Worm (Caenorhabditis elegans) whole organism, young adult: ENCODE results near the gene tag-329.

Experiments
- B0336.3 ChIP-seq: fragments of 200-800 bp; sonication (Bioruptor generic); IDR thresholded peaks from 2 replicates; pipeline ENCODE4 v1.3.6; 2022; ENCODE audit warnings: missing genetic modification characterization, missing compliant biosample characterization
- C17E4.6 ChIP-seq: fragments of 200-800 bp; sonication (Bioruptor generic); IDR thresholded peaks from 2 replicates; pipeline ENCODE4 v1.3.6; 2022; ENCODE audit warnings: missing genetic modification reagents, missing genetic modification characterization, missing compliant biosample characterization
- F22D6.2 ChIP-seq: sonication (generic microtip); optimal IDR thresholded peaks from 2 replicates; lab custom pipeline; 2016; ENCODE audit warnings: mild to moderate bottlenecking, missing genetic modification characterization, missing compliant biosample characterization
- F33H1.4 ChIP-seq: fragments of 200-800 bp; sonication (Bioruptor generic); IDR thresholded peaks from 2 replicates; pipeline ENCODE4 v1.3.6; 2022; ENCODE audit warnings: missing genetic modification reagents, missing genetic modification characterization, missing compliant biosample characterization
- F49E8.2 ChIP-seq: sonication (generic microtip); optimal IDR thresholded peaks from 3 replicates; lab custom pipeline; 2017; ENCODE audit warnings: missing genetic modification characterization, mild to moderate bottlenecking, missing compliant biosample characterization, antibody characterized with exemption, moderate library complexity; ENCODE audit not compliant: insufficient read depth
- F52B5.7 ChIP-seq: sonication (generic microtip); optimal IDR thresholded peaks from 2 replicates; lab custom pipeline; 2016; ENCODE audit warnings: mild to moderate bottlenecking, missing genetic modification characterization, missing compliant biosample characterization
- K11D2.4 ChIP-seq: fragments of 200-800 bp; sonication (Bioruptor generic); IDR thresholded peaks from 2 replicates; pipeline ENCODE4 v1.3.6; 2022; ENCODE audit warnings: missing genetic modification reagents, missing genetic modification characterization, missing compliant biosample characterization
- K12H6.12 ChIP-seq: fragments of 200-800 bp; sonication (Bioruptor generic); optimal IDR thresholded peaks from 2 replicates; lab custom pipeline; 2018; ENCODE audit warnings: mild to moderate bottlenecking, missing genetic modification characterization, missing compliant biosample characterization
- Y53G8AR.9 ChIP-seq: fragments of 200-800 bp; sonication (Bioruptor generic); conservative IDR thresholded peaks from 2 replicates; pipeline ENCODE4 v1.3.6; 2022; ENCODE audit warnings: missing genetic modification reagents, missing genetic modification characterization, missing compliant biosample characterization
- Y79H2A.3 ChIP-seq: fragments of 200-800 bp; sonication (Bioruptor generic); conservative IDR thresholded peaks from 2 replicates; pipeline ENCODE4 v1.3.6; 2022; ENCODE audit warnings: missing genetic modification reagents, missing genetic modification characterization, missing compliant biosample characterization
- akir-1 ChIP-seq: fragments of 200-800 bp; sonication (Bioruptor generic); optimal IDR thresholded peaks from 2 replicates; lab custom pipeline; 2018; ENCODE audit warnings: mild to moderate bottlenecking, missing genetic modification characterization, moderate library complexity, missing compliant biosample characterization
- aptf-3 ChIP-seq: fragments of 200-800 bp; sonication (Bioruptor generic); IDR thresholded peaks from 2 replicates; pipeline ENCODE4 v1.3.6; 2022; ENCODE audit warnings: missing genetic modification characterization, missing compliant biosample characterization
- atf-7 ChIP-seq: sonication (generic microtip); optimal IDR thresholded peaks from 2 replicates; lab custom pipeline; 2017; ENCODE audit warnings: mild to moderate bottlenecking, missing genetic modification characterization, missing compliant biosample characterization
- athp-1 ChIP-seq: sonication (generic microtip); optimal IDR thresholded peaks from 2 replicates; lab custom pipeline; 2017; ENCODE audit warnings: mild to moderate bottlenecking, missing genetic modification characterization, missing compliant biosample characterization
- bed-2 ChIP-seq: fragments of 200-800 bp; sonication (Bioruptor generic); IDR thresholded peaks from 2 replicates; pipeline ENCODE4 v1.3.6; 2022; ENCODE audit warnings: missing genetic modification reagents, missing genetic modification characterization, missing compliant biosample characterization
- ceh-100 ChIP-seq: fragments of 200-800 bp; sonication (Bioruptor generic); IDR thresholded peaks from 2 replicates; pipeline ENCODE4 v1.3.6; 2022; ENCODE audit warnings: missing genetic modification reagents, missing genetic modification characterization, missing compliant biosample characterization
- ceh-58 ChIP-seq: fragments of 200-800 bp; sonication (Bioruptor generic); IDR thresholded peaks from 2 replicates; pipeline ENCODE4 v1.3.6; 2022; ENCODE audit warnings: missing genetic modification characterization, missing compliant biosample characterization
- ceh-91 ChIP-seq: fragments of 200-800 bp; sonication (Bioruptor generic); IDR thresholded peaks from 2 replicates; pipeline ENCODE4 v1.3.6; 2022; ENCODE audit warnings: missing genetic modification reagents, missing genetic modification characterization, missing compliant biosample characterization
- chd-7 ChIP-seq: sonication (generic microtip); optimal IDR thresholded peaks from 2 replicates; lab custom pipeline; 2016; ENCODE audit warnings: mild to moderate bottlenecking, missing genetic modification characterization, moderate library complexity, missing compliant biosample characterization
- egl-18 ChIP-seq: fragments of 200-800 bp; sonication (Bioruptor generic); IDR thresholded peaks from 2 replicates; pipeline ENCODE4 v1.3.6; 2022; ENCODE audit warnings: missing genetic modification reagents, missing genetic modification characterization, missing compliant biosample characterization
- egl-44 ChIP-seq: fragments of 200-800 bp; sonication (Bioruptor generic); IDR thresholded peaks from 2 replicates; pipeline ENCODE4 v1.3.6; 2022; ENCODE audit warnings: missing genetic modification reagents, missing genetic modification characterization, missing compliant biosample characterization
- ekl-4 ChIP-seq: fragments of 200-800 bp; sonication (Bioruptor generic); IDR thresholded peaks from 2 replicates; pipeline ENCODE4 v1.3.6; 2022; ENCODE audit warnings: missing genetic modification reagents, missing genetic modification characterization, missing compliant biosample characterization
- ets-4 ChIP-seq: fragments of 200-800 bp; sonication (Bioruptor generic); optimal IDR thresholded peaks from 2 replicates; lab custom pipeline; 2018; ENCODE audit warnings: mild to moderate bottlenecking, missing genetic modification characterization, missing compliant biosample characterization
- hrde-1 ChIP-seq: sonication (generic microtip); optimal IDR thresholded peaks from 2 replicates; lab custom pipeline; 2016; ENCODE audit warnings: missing genetic modification characterization, mild to moderate bottlenecking, missing compliant biosample characterization, moderate library complexity, missing genotype, missing genetic modification reagents, borderline replicate concordance
- lag-1 ChIP-seq: fragments of 200-800 bp; sonication (Bioruptor generic); IDR thresholded peaks from 2 replicates; pipeline ENCODE4 v1.3.6; 2022; ENCODE audit warnings: missing genetic modification reagents, missing genetic modification characterization, missing compliant biosample characterization
- let-526 ChIP-seq: fragments of 200-800 bp; sonication (Bioruptor generic); IDR thresholded peaks from 2 replicates; pipeline ENCODE4 v1.3.6; 2022; ENCODE audit warnings: missing genetic modification reagents, missing genetic modification characterization, missing compliant biosample characterization
- let-607 ChIP-seq, 2 experiments: fragments of 200-800 bp in 1 of 2; sonication (Bioruptor generic) in 1 of 2; sonication (generic microtip) in 1 of 2; optimal IDR thresholded peaks; 2 replicates each; lab custom pipeline; 2016 to 2018; ENCODE audit warnings: mild to moderate bottlenecking in 2 of 2, missing compliant biosample characterization in 2 of 2, missing genetic modification characterization in 2 of 2, moderate library complexity in 2 of 2, missing genotype in 1 of 2
- lin-35 ChIP-seq, 3 experiments: fragments of 150-350 bp in 2 of 3; sonication (generic microtip) in 1 of 3; optimal IDR thresholded peaks; 2 replicates each; lab custom pipeline; 2014 to 2018; ENCODE audit warnings: missing biosample characterization in 3 of 3, missing genetic modification characterization in 3 of 3, missing genetic modification reagents in 3 of 3
- lin-40 ChIP-seq: sonication (generic microtip); optimal IDR thresholded peaks from 2 replicates; lab custom pipeline; 2016; ENCODE audit warnings: missing genetic modification characterization, mild to moderate bottlenecking, missing compliant biosample characterization, missing genotype, missing genetic modification reagents
- lsl-1 ChIP-seq: fragments of 200-800 bp; sonication (Bioruptor generic); optimal IDR thresholded peaks from 2 replicates; lab custom pipeline; 2018; ENCODE audit warnings: mild to moderate bottlenecking, missing genetic modification characterization, moderate library complexity, missing compliant biosample characterization
- mxl-1 ChIP-seq: sonication (generic microtip); optimal IDR thresholded peaks from 2 replicates; lab custom pipeline; 2016; ENCODE audit warnings: missing genetic modification characterization, missing compliant biosample characterization
- nhr-120 ChIP-seq: fragments of 200-800 bp; sonication (Bioruptor generic); IDR thresholded peaks from 2 replicates; pipeline ENCODE4 v1.3.6; 2022; ENCODE audit warnings: missing genetic modification characterization, missing compliant biosample characterization
- rec-8 ChIP-seq, 2 experiments: sonication (generic microtip); optimal IDR thresholded peaks; 2 replicates each; lab custom pipeline; 2016; ENCODE audit warnings: mild to moderate bottlenecking in 2 of 2, missing genetic modification characterization in 2 of 2, missing genetic modification reagents in 2 of 2, missing genotype in 2 of 2, missing biosample characterization in 1 of 2, missing compliant biosample characterization in 1 of 2, moderate library complexity in 1 of 2
- rpc-1 ChIP-seq, 2 experiments: fragments of 150-350 bp in 1 of 2; sonication (generic microtip) in 1 of 2; optimal IDR thresholded peaks; 2 replicates each; lab custom pipeline; 2014 to 2018; ENCODE audit warnings: missing biosample characterization in 1 of 2, missing genetic modification characterization in 1 of 2, missing genetic modification reagents in 1 of 2, missing genotype in 1 of 2
- snpc-4 ChIP-seq, 5 experiments: fragments of 150-350 bp in 1 of 5; sonication (generic microtip) in 4 of 5; optimal IDR thresholded peaks; 2 replicates each; lab custom pipeline; 2014 to 2018; ENCODE audit warnings: missing genetic modification characterization in 5 of 5, missing biosample characterization in 3 of 5, antibody characterized with exemption in 2 of 5, mild to moderate bottlenecking in 2 of 5, missing compliant biosample characterization in 2 of 5, missing genotype in 2 of 5, moderate library complexity in 2 of 5, missing genetic modification reagents in 1 of 5
- tbp1 ChIP-seq: fragments of 200-800 bp; sonication (Bioruptor generic); optimal IDR thresholded peaks from 2 replicates; lab custom pipeline; 2018; ENCODE audit warnings: mild to moderate bottlenecking, missing genetic modification characterization, missing compliant biosample characterization
- tbx-9 ChIP-seq: sonication (generic microtip); optimal IDR thresholded peaks from 2 replicates; lab custom pipeline; 2016; ENCODE audit warnings: borderline replicate concordance, missing genetic modification characterization, inconsistent platforms, missing compliant biosample characterization
- tlf-1 ChIP-seq: fragments of 200-800 bp; sonication (Bioruptor generic); optimal IDR thresholded peaks from 2 replicates; lab custom pipeline; 2018; ENCODE audit warnings: mild to moderate bottlenecking, missing genetic modification characterization, missing compliant biosample characterization
- unc-130 ChIP-seq: sonication (generic microtip); optimal IDR thresholded peaks from 2 replicates; lab custom pipeline; 2016; ENCODE audit warnings: missing genetic modification reagents, missing genetic modification characterization, missing compliant biosample characterization
- ztf-22 ChIP-seq: fragments of 200-800 bp; sonication (Bioruptor generic); optimal IDR thresholded peaks from 2 replicates; lab custom pipeline; 2018; ENCODE audit warnings: mild to moderate bottlenecking, missing genetic modification characterization, moderate library complexity, missing compliant biosample characterization
- ztf-25 ChIP-seq: fragments of 200-800 bp; sonication (Bioruptor generic); IDR thresholded peaks from 2 replicates; pipeline ENCODE4 v1.3.6; 2022; ENCODE audit warnings: missing genetic modification reagents, missing genetic modification characterization, missing compliant biosample characterization
- ztf-26 ChIP-seq: sonication (generic microtip); optimal IDR thresholded peaks from 2 replicates; lab custom pipeline; 2017; ENCODE audit warnings: missing genetic modification characterization, missing compliant biosample characterization
- ztf-3 ChIP-seq: fragments of 200-800 bp; sonication (Bioruptor generic); optimal IDR thresholded peaks from 2 replicates; lab custom pipeline; 2018; ENCODE audit warnings: mild to moderate bottlenecking, missing genetic modification characterization, missing compliant biosample characterization
- ztf-6 ChIP-seq: fragments of 200-800 bp; sonication (Bioruptor generic); IDR thresholded peaks from 2 replicates; pipeline ENCODE4 v1.3.6; 2022; ENCODE audit warnings: missing genetic modification reagents, missing genetic modification characterization, missing compliant biosample characterization

The tag-329 gene

ce11 chrV:9500826-9501451 is 33.8 kb upstream of the tag-329 start, which contains the start of gene swt-5:
swt-5 (plus strand) TSS chrV:9501401.
- TF ChIP-seq aptf-3 (GFP tag; lab: Robert Waterston, UW) = no peak
- TF ChIP-seq rec-8 (tag; optimal IDR thresholded peaks at IDR 0.05; lab: Kevin White, UChicago) = no peak
- no peak for TF ChIP-seq lin-40 (tag; lab: Kevin White, UChicago)
- TF ChIP-seq hrde-1 (tag; lab: Kevin White, UChicago) = no peak
- TF ChIP-seq nhr-120 (GFP tag; lab: Robert Waterston, UW) = no peak
- no peak for TF ChIP-seq bed-2 (GFP tag; lab: Robert Waterston, UW)
- TF ChIP-seq rpc-1 (optimal IDR thresholded peaks at IDR 0.05; lab: Kevin White, UChicago) = no peak
- no peak for TF ChIP-seq rpc-1 (tag; optimal IDR thresholded peaks at IDR 0.05; lab: Kevin White, UChicago)
- no peak for TF ChIP-seq Y79H2A.3 (GFP tag; lab: Robert Waterston, UW)
- TF ChIP-seq tbp1 (GFP tag; lab: Kevin White, UChicago) = no peak
- TF ChIP-seq ceh-91 (GFP tag; lab: Robert Waterston, UW) = no peak
- no peak for TF ChIP-seq F49E8.2 (tag; lab: Kevin White, UChicago)
- no peak for TF ChIP-seq tlf-1
- TF ChIP-seq C17E4.6 = no peak
- TF ChIP-seq K11D2.4 (GFP tag; lab: Robert Waterston, UW) = no peak
- TF ChIP-seq ztf-26 = no peak
- TF ChIP-seq, all 124 proteins: peak for 0

ce11 chrV:9503152-9503817 is 31.4 kb upstream of the tag-329 start:
- TF ChIP-seq ceh-100 (peak; percentile 16; the same call in 1 of the 2 replicates), lag-1 (GFP tag; lab: Robert Waterston, UW) (no peak), F22D6.2 (tag; lab: Kevin White, UChicago) (peak; percentile 30), F52B5.7 (peak; percentile 43), akir-1 (GFP tag; lab: Kevin White, UChicago) (no peak), unc-130 (GFP tag; lab: Kevin White, UChicago) (no peak), ztf-3 (peak; percentile 36), ekl-4 (GFP tag; lab: Robert Waterston, UW) (peak; percentile 70), lin-35 (GFP tag; optimal IDR thresholded peaks at IDR 0.05; lab: Kevin White, UChicago) (peak in 1 of 3 experiments; percentile 53), tbx-9 (no peak), let-607 (tag; optimal IDR thresholded peaks at IDR 0.05; lab: Kevin White, UChicago) (peak in 1 of 2 experiments; percentile 25), egl-44 (peak; percentile 90), lsl-1 (GFP tag; lab: Kevin White, UChicago) (peak; percentile 16), egl-18 (peak; percentile 83; the same call in 1 of the 2 replicates), chd-7 (tag; lab: Kevin White, UChicago) (peak; percentile 79), B0336.3 (GFP tag; lab: Robert Waterston, UW) (no peak; the same call in none of the 2 replicates), ceh-58 (GFP tag; lab: Robert Waterston, UW) (0 out of 2 replicates have a peak, but pooled peaks have one; percentile 36), mxl-1 (tag; lab: Kevin White, UChicago) (peak; percentile 30), atf-7 (peak; percentile 64), let-526 (peak; percentile 74; the same call in 1 of the 2 replicates), Y53G8AR.9 (no peak), ztf-25 (GFP tag; lab: Robert Waterston, UW) (0 out of 2 replicates have a peak, but pooled peaks have one; percentile 22), athp-1 (tag; lab: Kevin White, UChicago) (peak; percentile 27), K12H6.12 (tag; lab: Kevin White, UChicago) (peak; percentile 45), snpc-4 (GFP tag; optimal IDR thresholded peaks at IDR 0.05; lab: Kevin White, UChicago) (peak; percentile 82), snpc-4 (tag; optimal IDR thresholded peaks at IDR 0.05; lab: Kevin White, UChicago) (peak; percentile 89 to 95 (median 92)), ztf-6 (GFP tag; lab: Robert Waterston, UW) (no peak), F33H1.4 (GFP tag; lab: Robert Waterston, UW) (0 out of 2 replicates have a peak, but pooled peaks have one; percentile 11), ztf-22 (GFP tag; lab: Kevin White, UChicago) (no peak), ets-4 (GFP tag; lab: Kevin White, UChicago) (peak; percentile 35)
